Worm (Caenorhabditis elegans): ENCODE measurements around the gene lab-2.
A peak's percentile ranks its signal among the peaks of the same experiment; 100 is the strongest.

lab-2 gene

ce11 chrIII:7349075-7349474 lies 19.7 kb upstream of the lab-2 start, which contains the start of gene gos-28:
Gene gos-28, minus strand, starts transcription at chrIII:7349175.
- no peak for TF ChIP-seq snpc-4 (tag; optimal IDR thresholded peaks at IDR 0.05)
- no peak for TF ChIP-seq nhr-28 (tag; optimal IDR thresholded peaks at IDR 0.05)
- no peak for TF ChIP-seq lin-39 (tag; optimal IDR thresholded peaks at IDR 0.05)
- no peak for TF ChIP-seq nhr-67 (tag; optimal IDR thresholded peaks at IDR 0.05)
- no peak for TF ChIP-seq nhr-23 (tag; optimal IDR thresholded peaks at IDR 0.05)
- no peak for TF ChIP-seq mdl-1 (tag; optimal IDR thresholded peaks at IDR 0.05)
- TF ChIP-seq ceh-82 (tag; optimal IDR thresholded peaks at IDR 0.05), result no peak
- no peak for TF ChIP-seq tbx-2 (tag; optimal IDR thresholded peaks at IDR 0.05)
- TF ChIP-seq lin-15B (tag; optimal IDR thresholded peaks at IDR 0.05), result no peak
- TF ChIP-seq nhr-76 (tag; optimal IDR thresholded peaks at IDR 0.05), result no peak
- no peak for TF ChIP-seq aly-2 (tag; optimal IDR thresholded peaks at IDR 0.05)
- no peak for TF ChIP-seq ama-1 (optimal IDR thresholded peaks at IDR 0.05)
- no peak for TF ChIP-seq elt-2 (tag; optimal IDR thresholded peaks at IDR 0.05)
- no peak for TF ChIP-seq fkh-10 (GFP tag; optimal IDR thresholded peaks at IDR 0.05)
- TF ChIP-seq ceh-9 (tag; optimal IDR thresholded peaks at IDR 0.05), result no peak
- no peak for TF ChIP-seq fkh-2 (tag; optimal IDR thresholded peaks at IDR 0.05)
- no peak for TF ChIP-seq ceh-16 (tag; optimal IDR thresholded peaks at IDR 0.05)
- TF ChIP-seq nhr-25 (tag; optimal IDR thresholded peaks at IDR 0.05), result no peak
- no peak for TF ChIP-seq unc-62 (GFP tag; optimal IDR thresholded peaks at IDR 0.05)
- TF ChIP-seq daf-12 (tag; optimal IDR thresholded peaks at IDR 0.05), result no peak

- TF ChIP-seq nhr-43 (tag; optimal IDR thresholded peaks at IDR 0.05; ENCODE audit: poor library complexity, severe bottlenecking) (no peak), zag-1 (tag; optimal IDR thresholded peaks at IDR 0.05) (no peak), elt-2 (tag; optimal IDR thresholded peaks at IDR 0.05) (no peak)
Measured at ce11 chrIII:7347049-7347448, 17.6 kb upstream of the lab-2 start, which contains the start of gene F08F8.7. Gene F08F8.7, minus strand, starts transcription at chrIII:7347149.

DNA sequence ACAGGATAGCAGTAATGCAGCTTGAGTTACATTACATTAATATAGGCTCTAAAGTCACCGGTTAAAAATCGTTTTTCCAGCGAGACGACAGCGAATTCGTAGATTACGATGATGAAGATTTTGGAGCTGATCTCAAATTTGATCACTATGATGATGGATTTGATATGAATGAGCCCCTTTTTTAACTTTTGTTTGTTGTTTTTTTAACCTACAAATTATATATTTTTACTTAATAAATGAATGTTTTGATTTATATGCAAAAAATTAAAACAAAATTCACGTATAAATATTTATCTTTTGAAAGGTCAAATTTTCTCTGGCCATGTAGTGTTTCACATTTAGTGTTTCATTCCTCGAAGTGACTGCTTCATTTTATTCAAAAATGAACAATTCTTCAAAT lies 14.0 kb upstream of the lab-2 start, which contains the start of gene F08F8.6:
F08F8.6 (plus strand) TSS at position 301 of the 400 bp plus-strand sequence.
- TF ChIP-seq lin-15B (tag; optimal IDR thresholded peaks at IDR 0.05), result no peak
- TF ChIP-seq fkh-10 (GFP tag; optimal IDR thresholded peaks at IDR 0.05), result no peak
- TF ChIP-seq elt-2 (tag; optimal IDR thresholded peaks at IDR 0.05), result no peak
- TF ChIP-seq nhr-76 (tag; optimal IDR thresholded peaks at IDR 0.05), result no peak
- TF ChIP-seq pha-4 (tag; optimal IDR thresholded peaks at IDR 0.05), result no peak
- TF ChIP-seq pqm-1 (tag; optimal IDR thresholded peaks at IDR 0.05), result no peak
- TF ChIP-seq mml-1 (tag; optimal IDR thresholded peaks at IDR 0.05), result no peak
- TF ChIP-seq unc-62 (GFP tag; optimal IDR thresholded peaks at IDR 0.05), result no peak
- no peak for TF ChIP-seq ztf-11 (tag; optimal IDR thresholded peaks at IDR 0.05)
- TF ChIP-seq mdl-1 (tag; optimal IDR thresholded peaks at IDR 0.05), result no peak
- no peak for TF ChIP-seq nhr-25 (tag; optimal IDR thresholded peaks at IDR 0.05)

DNA sequence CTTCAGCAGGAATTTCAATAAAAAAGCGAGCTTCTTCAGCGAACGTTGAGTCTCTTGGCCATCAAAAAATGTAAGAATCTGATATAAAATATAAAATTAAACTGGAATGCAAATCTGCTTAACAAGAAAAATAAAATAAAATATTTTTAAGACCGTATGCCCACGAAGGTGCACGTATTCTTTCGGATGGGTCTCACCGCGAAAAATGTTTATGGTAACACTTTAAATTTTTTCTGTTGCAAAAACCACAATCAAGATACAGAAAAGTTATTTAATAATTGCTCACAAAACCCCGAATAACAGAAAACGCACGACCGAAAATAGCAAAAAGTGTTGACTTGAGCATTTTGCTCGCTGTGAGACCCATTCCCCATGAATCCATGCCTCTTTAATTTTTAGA lies 9.7 kb upstream of the lab-2 start:
- TF ChIP-seq pqm-1 (tag; optimal IDR thresholded peaks at IDR 0.05) (no peak), nhr-25 (tag; optimal IDR thresholded peaks at IDR 0.05) (no peak), tbx-2 (tag; optimal IDR thresholded peaks at IDR 0.05) (no peak)

- TF ChIP-seq ztf-11 (tag; optimal IDR thresholded peaks at IDR 0.05) (no peak), ama-1 (optimal IDR thresholded peaks at IDR 0.05) (peak; percentile 90), nhr-76 (tag; optimal IDR thresholded peaks at IDR 0.05) (no peak), egl-5 (tag; optimal IDR thresholded peaks at IDR 0.05) (no peak), fkh-10 (GFP tag; optimal IDR thresholded peaks at IDR 0.05) (no peak), zag-1 (tag; optimal IDR thresholded peaks at IDR 0.05) (no peak), elt-2 (tag; optimal IDR thresholded peaks at IDR 0.05) (peak; percentile 11), mdl-1 (tag; optimal IDR thresholded peaks at IDR 0.05) (no peak), nhr-237 (tag; optimal IDR thresholded peaks at IDR 0.05) (no peak), elt-1 (tag; optimal IDR thresholded peaks at IDR 0.05) (no peak), tbx-2 (tag; optimal IDR thresholded peaks at IDR 0.05) (no peak), nfya-1 (tag; optimal IDR thresholded peaks at IDR 0.05; ENCODE audit: insufficient read depth) (peak; percentile 33), ceh-82 (tag; optimal IDR thresholded peaks at IDR 0.05) (no peak), R02D3.7 (tag; optimal IDR thresholded peaks at IDR 0.05) (no peak), hmg-11 (tag; optimal IDR thresholded peaks at IDR 0.05) (peak; percentile 7), sea-2 (GFP tag; optimal IDR thresholded peaks at IDR 0.05) (no peak), daf-12 (tag; optimal IDR thresholded peaks at IDR 0.05) (no peak), nhr-43 (tag; optimal IDR thresholded peaks at IDR 0.05; ENCODE audit: poor library complexity, severe bottlenecking) (peak; percentile 40), nhr-23 (tag; optimal IDR thresholded peaks at IDR 0.05) (no peak), aly-2 (tag; optimal IDR thresholded peaks at IDR 0.05) (no peak), nhr-25 (tag; optimal IDR thresholded peaks at IDR 0.05) (no peak), lsy-12 (tag; optimal IDR thresholded peaks at IDR 0.05) (peak; percentile 56)
Measured at ce11 chrIII:7338693-7339092, 9.3 kb upstream of the lab-2 start, which contains the start of gene kap-1. Gene kap-1, plus strand, starts transcription at chrIII:7338835.
